Worm (Caenorhabditis elegans) whole organism, early embryonic: ENCODE measurements around the gene srx-63.

ENCODE experiments used
- B0310.2 ChIP-seq: sonication (generic microtip); optimal IDR thresholded peaks from 2 replicates; lab custom pipeline; 2016; ENCODE audit warnings: mild to moderate bottlenecking, missing genetic modification characterization, missing compliant biosample characterization
- F13C5.2 ChIP-seq: sonication (generic microtip); optimal IDR thresholded peaks from 2 replicates; lab custom pipeline; 2017; ENCODE audit warnings: mild to moderate bottlenecking, missing genetic modification characterization, inconsistent platforms, missing compliant biosample characterization
- aly-1 ChIP-seq: sonication (generic microtip); optimal IDR thresholded peaks from 2 replicates; lab custom pipeline; 2016; ENCODE audit warnings: missing genetic modification characterization, missing compliant biosample characterization
- ama-1 ChIP-seq: fragments of 150-350 bp; optimal IDR thresholded peaks from 2 replicates; lab custom pipeline; 2014
- ceh-13 ChIP-seq: fragments of 200-800 bp; sonication (Bioruptor generic); optimal IDR thresholded peaks from 2 replicates; lab custom pipeline; 2018; ENCODE audit warnings: mild to moderate bottlenecking, missing genetic modification characterization, missing compliant biosample characterization
- ceh-36 ChIP-seq: sonication (generic microtip); optimal IDR thresholded peaks from 2 replicates; lab custom pipeline; 2016; ENCODE audit warnings: missing genetic modification characterization, inconsistent platforms, missing compliant biosample characterization
- ets-7 ChIP-seq: sonication (generic microtip); optimal IDR thresholded peaks from 2 replicates; lab custom pipeline; 2016; ENCODE audit warnings: missing genotype, missing genetic modification characterization, missing compliant biosample characterization
- flt-1 ChIP-seq: fragments of 200-800 bp; sonication (Bioruptor generic); IDR thresholded peaks from 2 replicates; pipeline ENCODE4 v1.3.6; 2022; ENCODE audit warnings: missing genetic modification characterization, missing compliant biosample characterization
- hmbx-1 ChIP-seq: sonication (generic microtip); optimal IDR thresholded peaks from 2 replicates; lab custom pipeline; 2016; ENCODE audit warnings: mild to moderate bottlenecking, missing genetic modification characterization, missing compliant biosample characterization
- hmg-4 ChIP-seq: fragments of 200-800 bp; sonication (Bioruptor generic); optimal IDR thresholded peaks from 2 replicates; lab custom pipeline; 2018; ENCODE audit warnings: mild to moderate bottlenecking, missing genetic modification characterization, missing compliant biosample characterization
- hnd-1 ChIP-seq: sonication (generic microtip); optimal IDR thresholded peaks from 2 replicates; lab custom pipeline; 2016; ENCODE audit warnings: missing genetic modification characterization, missing compliant biosample characterization
- pes-1 ChIP-seq: fragments of 200-800 bp; sonication (Bioruptor generic); IDR thresholded peaks from 2 replicates; pipeline ENCODE4 v1.3.6; 2022; ENCODE audit warnings: missing genetic modification reagents, missing genetic modification characterization, missing compliant biosample characterization
- scrt-1 ChIP-seq: fragments of 200-800 bp; sonication (Bioruptor generic); IDR thresholded peaks from 2 replicates; pipeline ENCODE4 v1.3.6; 2022; ENCODE audit warnings: missing genetic modification characterization, missing compliant biosample characterization
- sea-1 ChIP-seq: fragments of 200-800 bp; sonication (Bioruptor generic); conservative IDR thresholded peaks from 2 replicates; pipeline ENCODE4 v1.3.6; 2022; ENCODE audit warnings: missing genetic modification characterization, missing compliant biosample characterization
- tbx-11 ChIP-seq: fragments of 200-800 bp; sonication (Bioruptor generic); IDR thresholded peaks from 2 replicates; pipeline ENCODE4 v1.3.6; 2022; ENCODE audit warnings: missing genetic modification characterization, missing compliant biosample characterization
- tbx-37 ChIP-seq: fragments of 200-800 bp; sonication (Bioruptor generic); conservative IDR thresholded peaks from 2 replicates; pipeline ENCODE4 v1.3.6; 2022; ENCODE audit warnings: missing genetic modification reagents, missing genetic modification characterization, missing compliant biosample characterization
- tra-4 ChIP-seq: sonication (generic microtip); optimal IDR thresholded peaks from 2 replicates; lab custom pipeline; 2017; ENCODE audit warnings: missing genetic modification characterization, missing compliant biosample characterization

The srx-63 gene

DNA sequence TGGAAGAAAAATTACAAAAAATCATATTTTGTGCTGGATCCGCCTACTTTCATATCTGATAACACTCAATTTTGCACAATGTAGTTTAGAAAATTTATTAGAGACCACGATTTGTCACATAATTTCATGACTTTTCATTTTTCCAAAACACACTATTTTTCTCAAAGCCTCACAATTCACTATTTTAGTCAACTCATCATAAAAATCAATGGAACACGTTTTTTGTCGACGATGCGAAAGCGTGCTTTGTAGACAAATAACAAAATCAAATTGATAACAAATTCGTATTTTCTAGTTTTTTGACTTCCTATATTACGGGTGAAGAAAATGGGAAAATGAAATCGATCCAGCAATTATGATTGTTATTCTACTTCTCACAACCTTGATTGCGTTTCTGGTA is 10.4 kb downstream of the srx-63 start, which contains the start of gene cyp-35B2:
cyp-35B2 (plus strand) TSS at position 301 of the 400 bp plus-strand sequence.
- TF ChIP-seq ceh-13 (GFP tag; lab: Kevin White, UChicago): no peak
- no peak for TF ChIP-seq ama-1 (lab: Kevin White, UChicago)

DNA sequence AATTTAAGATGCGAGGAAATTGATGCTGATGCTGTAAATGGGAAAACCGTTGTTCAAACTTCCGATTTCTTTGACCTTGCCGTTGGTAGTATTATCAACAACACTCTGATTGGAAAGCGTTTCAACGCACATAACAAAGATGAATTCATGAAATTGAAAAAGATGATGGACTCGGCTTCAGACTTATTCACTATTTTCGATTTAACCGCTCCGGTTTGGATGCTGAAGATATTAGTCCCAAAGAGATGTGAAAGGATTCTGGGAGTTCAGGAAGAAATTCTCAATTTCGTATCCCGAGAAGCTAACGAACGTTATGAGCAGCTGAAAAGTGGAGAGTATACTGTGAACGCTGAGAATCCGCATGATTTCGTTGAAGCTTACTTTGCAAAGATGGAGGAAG is 11.9 kb downstream of the srx-63 start:
- TF ChIP-seq scrt-1 (no peak), tra-4 (tag; lab: Kevin White, UChicago) (no peak), ceh-13 (GFP tag; lab: Kevin White, UChicago) (no peak), tbx-11 (GFP tag; lab: Robert Waterston, UW) (no peak), ceh-36 (no peak), sea-1 (no peak), aly-1 (tag; lab: Kevin White, UChicago) (no peak), tbx-37 (GFP tag; lab: Robert Waterston, UW) (no peak), hmbx-1 (tag; lab: Kevin White, UChicago) (no peak), hmg-4 (GFP tag; lab: Kevin White, UChicago) (no peak), ets-7 (tag; lab: Kevin White, UChicago) (no peak)

DNA sequence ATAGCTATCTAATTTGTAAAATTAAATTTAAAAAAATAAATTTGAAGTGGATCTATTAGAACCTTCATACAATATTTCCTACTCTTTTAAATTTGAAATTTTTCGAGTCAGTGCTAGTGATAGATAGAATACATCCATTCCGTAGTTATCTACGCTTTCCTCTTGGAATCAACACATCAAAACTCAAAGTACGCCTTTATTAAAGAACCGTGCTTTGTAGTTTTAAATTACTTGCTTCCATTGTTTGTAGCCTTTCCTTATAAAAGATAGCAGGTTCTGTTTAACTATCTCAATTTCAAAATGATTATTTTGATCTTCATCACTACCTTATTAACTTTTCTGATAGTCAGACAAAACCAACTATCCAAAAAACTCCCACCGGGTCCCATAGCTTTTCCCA is 13.6 kb downstream of the srx-63 start, which contains the start of gene cyp-35B3:
cyp-35B3 (plus strand) TSS at position 301 of the 400 bp plus-strand sequence.
- TF ChIP-seq ets-7 (tag; lab: Kevin White, UChicago) (no peak), aly-1 (tag; lab: Kevin White, UChicago) (no peak), hmg-4 (GFP tag; lab: Kevin White, UChicago) (no peak), hnd-1 (tag; lab: Kevin White, UChicago) (no peak), hmbx-1 (tag; lab: Kevin White, UChicago) (no peak), sea-1 (no peak), ceh-13 (GFP tag; lab: Kevin White, UChicago) (no peak), tbx-37 (GFP tag; lab: Robert Waterston, UW) (no peak), ceh-36 (no peak), B0310.2 (tag; lab: Kevin White, UChicago) (no peak), scrt-1 (no peak), tbx-11 (GFP tag; lab: Robert Waterston, UW) (no peak), F13C5.2 (tag; lab: Kevin White, UChicago) (no peak), tra-4 (tag; lab: Kevin White, UChicago) (no peak), pes-1 (GFP tag; lab: Robert Waterston, UW) (no peak), ama-1 (lab: Kevin White, UChicago) (no peak)

DNA sequence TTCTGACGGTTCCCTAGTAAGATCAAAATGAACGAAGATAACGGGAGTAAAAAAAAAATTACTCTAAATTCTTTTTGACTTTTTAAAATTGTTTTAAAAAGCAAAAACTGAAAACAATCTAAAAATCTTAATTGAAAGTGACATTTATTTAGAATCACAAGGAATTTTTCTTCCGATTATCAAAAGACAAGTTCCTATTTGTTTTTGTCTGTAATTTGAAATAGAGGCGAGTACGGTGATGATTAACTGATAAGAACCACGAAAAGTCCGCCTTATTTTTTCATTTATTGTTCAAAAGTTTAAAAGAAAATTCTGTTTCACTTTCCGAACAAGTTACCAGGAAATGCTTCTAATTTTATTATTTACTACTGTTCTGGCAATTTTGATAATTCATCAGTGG is 18.3 kb downstream of the srx-63 start, which contains the start of gene dach-1:
dach-1 (plus strand) TSS at position 301 of the 400 bp plus-strand sequence.
- TF ChIP-seq hnd-1 (tag; lab: Kevin White, UChicago) (no peak), ets-7 (tag; lab: Kevin White, UChicago) (no peak), flt-1 (no peak), scrt-1 (no peak), hmg-4 (GFP tag; lab: Kevin White, UChicago) (no peak), tbx-11 (GFP tag; lab: Robert Waterston, UW) (no peak), pes-1 (GFP tag; lab: Robert Waterston, UW) (no peak), B0310.2 (tag; lab: Kevin White, UChicago) (no peak), ama-1 (lab: Kevin White, UChicago) (no peak), tra-4 (tag; lab: Kevin White, UChicago) (no peak), aly-1 (tag; lab: Kevin White, UChicago) (no peak), tbx-37 (GFP tag; lab: Robert Waterston, UW) (no peak), F13C5.2 (tag; lab: Kevin White, UChicago) (no peak), hmbx-1 (tag; lab: Kevin White, UChicago) (no peak), ceh-36 (no peak), ceh-13 (GFP tag; lab: Kevin White, UChicago) (no peak), sea-1 (no peak)

DNA sequence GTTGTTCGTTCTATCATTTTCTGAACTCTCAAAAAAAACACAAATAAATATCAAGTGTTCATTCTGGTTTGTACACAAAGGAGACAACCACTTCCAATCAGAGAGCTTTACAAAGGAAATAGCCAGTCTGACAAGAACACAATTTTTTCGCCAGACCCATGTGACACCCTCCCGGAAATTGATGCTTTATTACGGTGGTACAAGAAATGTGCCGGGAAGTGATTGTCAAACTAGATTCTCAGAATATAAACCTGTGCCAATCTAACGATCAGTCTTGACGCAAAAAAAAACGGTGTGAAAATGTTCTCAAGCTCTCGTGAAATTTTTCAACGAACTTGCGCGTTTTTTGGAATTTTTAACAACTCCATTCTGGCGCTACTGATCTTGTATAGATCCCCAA is 22.3 kb downstream of the srx-63 start, which contains the start of gene str-247:
str-247 (plus strand) TSS at position 301 of the 400 bp plus-strand sequence.
- TF ChIP-seq hmbx-1 (tag; lab: Kevin White, UChicago) (no peak), hmg-4 (GFP tag; lab: Kevin White, UChicago) (no peak), B0310.2 (tag; lab: Kevin White, UChicago) (no peak), sea-1 (no peak), ama-1 (lab: Kevin White, UChicago) (no peak), ceh-36 (no peak), tbx-11 (GFP tag; lab: Robert Waterston, UW) (no peak), hnd-1 (tag; lab: Kevin White, UChicago) (no peak)

DNA sequence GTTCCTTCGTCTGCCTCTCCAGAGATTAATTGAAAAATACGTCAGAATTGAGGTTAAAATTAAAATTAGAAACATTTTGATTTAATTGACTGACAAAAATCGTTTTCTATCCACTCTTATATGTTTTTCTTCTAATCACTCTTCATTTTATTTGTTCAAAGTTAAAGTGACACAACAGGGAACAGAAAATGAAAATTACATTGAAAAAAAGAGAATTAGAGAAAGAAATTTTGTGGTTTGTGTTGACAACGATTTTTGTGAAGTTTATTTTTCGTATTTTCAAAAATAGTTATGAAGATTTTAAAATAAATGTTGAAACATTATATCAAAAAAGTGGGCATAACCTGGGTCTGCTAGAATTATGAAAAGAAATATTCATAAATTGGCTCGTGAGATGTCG is 26.2 kb downstream of the srx-63 start, which contains the start of gene cyp-34A5:
cyp-34A5 (minus strand) TSS at position 101 of the 400 bp plus-strand sequence.
- no peak for TF ChIP-seq ceh-13 (GFP tag; lab: Kevin White, UChicago)
- no peak for TF ChIP-seq tbx-11 (GFP tag; lab: Robert Waterston, UW)
- no peak for TF ChIP-seq hmbx-1 (tag; lab: Kevin White, UChicago)
- no peak for TF ChIP-seq ama-1 (lab: Kevin White, UChicago)
- TF ChIP-seq pes-1 (GFP tag; lab: Robert Waterston, UW): no peak
- no peak for TF ChIP-seq sea-1

DNA sequence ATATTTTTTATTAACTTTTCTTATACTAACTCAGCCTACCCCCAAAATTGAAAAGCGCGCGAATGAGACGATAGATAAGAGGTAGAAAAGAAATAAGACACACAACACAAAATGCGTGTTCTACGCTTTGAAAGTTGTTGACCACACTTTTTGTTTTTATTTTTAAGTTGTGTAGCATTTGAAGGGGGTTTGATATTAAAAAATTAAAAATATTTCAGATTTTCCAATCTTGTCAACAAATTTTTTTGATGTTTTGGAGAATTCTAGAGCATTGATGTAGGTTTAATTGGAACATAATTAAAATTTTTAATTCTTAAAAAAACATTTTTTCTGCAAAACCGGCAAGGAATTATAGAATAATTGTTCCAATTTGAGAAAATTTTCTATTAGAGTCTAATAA is 29.8 kb downstream of the srx-63 start, which contains the start of gene cyp-34A6:
cyp-34A6 (minus strand) TSS at position 101 of the 400 bp plus-strand sequence.
- no peak for TF ChIP-seq hmbx-1 (tag; lab: Kevin White, UChicago)
- no peak for TF ChIP-seq hnd-1 (tag; lab: Kevin White, UChicago)
- no peak for TF ChIP-seq scrt-1
- TF ChIP-seq flt-1: no peak
- no peak for TF ChIP-seq F13C5.2 (tag; lab: Kevin White, UChicago)
- no peak for TF ChIP-seq tbx-11 (GFP tag; lab: Robert Waterston, UW)
- no peak for TF ChIP-seq sea-1
- TF ChIP-seq ama-1 (lab: Kevin White, UChicago): no peak
- no peak for TF ChIP-seq pes-1 (GFP tag; lab: Robert Waterston, UW)
- no peak for TF ChIP-seq tbx-37 (GFP tag; lab: Robert Waterston, UW)
- no peak for TF ChIP-seq ceh-13 (GFP tag; lab: Kevin White, UChicago)
- TF ChIP-seq tra-4 (tag; lab: Kevin White, UChicago): no peak
